Worm (Caenorhabditis elegans): ENCODE data around the gene atp-5.
A peak's percentile ranks its signal among the peaks of the same experiment; 100 is the strongest.

- no peak for TF ChIP-seq tab-1 (GFP tag; IDR thresholded peaks at IDR 0.05)
- TF ChIP-seq ref-1 (GFP tag; conservative IDR thresholded peaks at IDR 0.05), result no peak
- peak; percentile 60 for TF ChIP-seq flt-1 (GFP tag; IDR thresholded peaks at IDR 0.05)
- TF ChIP-seq ztf-29 (GFP tag; IDR thresholded peaks at IDR 0.05), result no peak
Measured at ce11 chrV:11123817-11124337, at the start of gene atp-5, which contains the start of gene lmtr-3.

Data from whole organism, midembryonic.